Fruit fly (Drosophila melanogaster) whole organism, embryonic: ENCODE data around the gene mRpL12.

Experiments used
- Aef1 ChIP-seq: fragments of 200-800 bp; sonication (Bioruptor generic); IDR thresholded peaks from 3 replicates; pipeline ENCODE4 v1.3.6; 2022; ENCODE audit warnings: missing biosample characterization, missing genetic modification characterization
- Antp ChIP-seq: fragments of 200-800 bp; sonication (Bioruptor generic); optimal IDR thresholded peaks from 3 replicates; lab custom pipeline; 2016; ENCODE audit warnings: missing biosample characterization, missing genetic modification characterization
- CG14441 ChIP-seq: fragments of 200-800 bp; sonication (Bioruptor generic); IDR thresholded peaks from 2 replicates; pipeline ENCODE4 v1.3.6; 2022; ENCODE audit warnings: missing biosample characterization, missing genetic modification characterization
- CG14860 ChIP-seq: fragments of 200-800 bp; sonication (Bioruptor generic); IDR thresholded peaks from 3 replicates; pipeline ENCODE4 v1.3.6; 2022; ENCODE audit warnings: missing biosample characterization, missing genetic modification characterization; ENCODE audit not compliant: partially characterized antibody
- CG15073 ChIP-seq: fragments of 200-800 bp; sonication (Bioruptor generic); optimal IDR thresholded peaks from 2 replicates; lab custom pipeline; 2016; ENCODE audit warnings: missing biosample characterization, missing genetic modification characterization
- CG15269 ChIP-seq: fragments of 200-800 bp; sonication (Bioruptor generic); optimal IDR thresholded peaks from 2 replicates; lab custom pipeline; 2018; ENCODE audit warnings: missing biosample characterization, mild to moderate bottlenecking, missing genetic modification characterization, moderate library complexity
- CG18619 ChIP-seq: fragments of 200-800 bp; sonication (Bioruptor generic); optimal IDR thresholded peaks from 3 replicates; lab custom pipeline; 2017; ENCODE audit warnings: missing biosample characterization, mild to moderate bottlenecking, missing genetic modification characterization
- CG30020 ChIP-seq: fragments of 200-800 bp; optimal IDR thresholded peaks from 2 replicates; lab custom pipeline; 2019; ENCODE audit warnings: missing biosample characterization, mild to moderate bottlenecking, missing genetic modification characterization, moderate library complexity
- CG3065 ChIP-seq: fragments of 200-800 bp; sonication (Bioruptor generic); optimal IDR thresholded peaks from 2 replicates; lab custom pipeline; 2016; ENCODE audit warnings: missing biosample characterization, missing genetic modification characterization
- CG31365 ChIP-seq: fragments of 200-800 bp; sonication (Bioruptor generic); optimal IDR thresholded peaks from 2 replicates; lab custom pipeline; 2018; ENCODE audit warnings: missing biosample characterization, mild to moderate bottlenecking, missing genetic modification characterization
- CG31441 ChIP-seq: fragments of 200-800 bp; sonication (Bioruptor generic); IDR thresholded peaks from 2 replicates; pipeline ENCODE4 v1.3.6; 2022; ENCODE audit warnings: missing biosample characterization, missing genetic modification characterization
- CG43689 ChIP-seq: fragments of 200-800 bp; sonication (Bioruptor generic); IDR thresholded peaks from 2 replicates; pipeline ENCODE4 v1.3.6; 2022; ENCODE audit warnings: missing biosample characterization, missing genetic modification characterization
- CG4424 ChIP-seq: fragments of 200-800 bp; sonication (Bioruptor generic); optimal IDR thresholded peaks from 3 replicates; lab custom pipeline; 2016; ENCODE audit warnings: missing biosample characterization, missing genetic modification characterization
- CG6791 ChIP-seq: fragments of 200-800 bp; sonication (Bioruptor generic); IDR thresholded peaks from 3 replicates; pipeline ENCODE4 v1.3.6; 2022; ENCODE audit warnings: missing biosample characterization, missing genetic modification characterization; ENCODE audit not compliant: partially characterized antibody
- CG6813 ChIP-seq: fragments of 200-800 bp; sonication (Bioruptor generic); optimal IDR thresholded peaks from 2 replicates; lab custom pipeline; 2017; ENCODE audit warnings: missing biosample characterization, missing genetic modification characterization, mild to moderate bottlenecking, moderate library complexity, missing genetic modification reagents
- CG7271 ChIP-seq: fragments of 200-800 bp; sonication (Bioruptor generic); optimal IDR thresholded peaks from 2 replicates; lab custom pipeline; 2018; ENCODE audit warnings: missing biosample characterization, mild to moderate bottlenecking, missing genetic modification characterization, moderate library complexity
- CG7928 ChIP-seq: fragments of 200-800 bp; sonication (Bioruptor generic); optimal IDR thresholded peaks from 2 replicates; lab custom pipeline; 2017; ENCODE audit warnings: missing biosample characterization, mild to moderate bottlenecking, missing genetic modification characterization
- CG8359 ChIP-seq: fragments of 200-800 bp; sonication (Bioruptor generic); optimal IDR thresholded peaks from 2 replicates; lab custom pipeline; 2017; ENCODE audit warnings: missing biosample characterization, mild to moderate bottlenecking, missing genetic modification characterization, borderline replicate concordance
- Chrac-16 ChIP-seq: fragments of 200-800 bp; sonication (Bioruptor generic); optimal IDR thresholded peaks from 3 replicates; lab custom pipeline; 2016; ENCODE audit warnings: missing biosample characterization, missing genetic modification characterization
- Dip2 ChIP-seq: fragments of 200-800 bp; sonication (Bioruptor generic); IDR thresholded peaks from 2 replicates; pipeline ENCODE4 v1.3.6; 2022; ENCODE audit warnings: missing biosample characterization, missing genetic modification characterization
- Doc2 ChIP-seq: fragments of 200-800 bp; sonication (Bioruptor generic); IDR thresholded peaks from 2 replicates; pipeline ENCODE4 v1.3.6; 2022; ENCODE audit warnings: missing biosample characterization, missing genetic modification characterization
- Fer1 ChIP-seq: fragments of 200-800 bp; sonication (Bioruptor generic); optimal IDR thresholded peaks from 2 replicates; lab custom pipeline; 2017; ENCODE audit warnings: missing biosample characterization, mild to moderate bottlenecking, missing genetic modification characterization
- Fer2 ChIP-seq: fragments of 200-800 bp; sonication (Bioruptor generic); optimal IDR thresholded peaks from 2 replicates; lab custom pipeline; 2018; ENCODE audit warnings: missing biosample characterization, mild to moderate bottlenecking, missing genetic modification characterization, moderate library complexity
- H2.0 ChIP-seq: fragments of 200-800 bp; sonication (Bioruptor generic); IDR thresholded peaks from 2 replicates; pipeline ENCODE4 v1.3.6; 2022; ENCODE audit warnings: missing biosample characterization, missing genetic modification characterization
- HLH4C ChIP-seq: fragments of 200-800 bp; sonication (Bioruptor generic); IDR thresholded peaks from 3 replicates; pipeline ENCODE4 v1.3.6; 2022; ENCODE audit warnings: missing biosample characterization, missing genetic modification characterization; ENCODE audit not compliant: partially characterized antibody
- Hmx ChIP-seq: fragments of 200-800 bp; sonication (Bioruptor generic); optimal IDR thresholded peaks from 2 replicates; lab custom pipeline; 2016; ENCODE audit warnings: missing biosample characterization, missing genetic modification characterization
- Hr51 ChIP-seq, 2 experiments: fragments of 200-800 bp; sonication (Bioruptor generic); optimal IDR thresholded peaks; 2 replicates in 1 of 2; 3 replicates in 1 of 2; lab custom pipeline; 2016 to 2018; ENCODE audit warnings: missing biosample characterization in 2 of 2, missing genetic modification characterization in 2 of 2, mild to moderate bottlenecking in 1 of 2, moderate library complexity in 1 of 2
- Hsf ChIP-seq: fragments of 200-800 bp; sonication (Bioruptor generic); optimal IDR thresholded peaks from 3 replicates; lab custom pipeline; 2016; ENCODE audit warnings: missing biosample characterization, missing genetic modification characterization
- Kr ChIP-seq: fragments of 200-800 bp; sonication (Bioruptor generic); optimal IDR thresholded peaks from 2 replicates; lab custom pipeline; 2017; ENCODE audit warnings: missing biosample characterization, mild to moderate bottlenecking, missing genetic modification characterization
- Oaz ChIP-seq: fragments of 200-800 bp; sonication (Bioruptor generic); IDR thresholded peaks from 2 replicates; pipeline ENCODE4 v1.3.6; 2022; ENCODE audit warnings: missing biosample characterization, missing genetic modification characterization
- Opbp ChIP-seq: fragments of 200-800 bp; sonication (Bioruptor generic); IDR thresholded peaks from 3 replicates; pipeline ENCODE4 v1.3.6; 2022; ENCODE audit warnings: missing biosample characterization, missing genetic modification characterization; ENCODE audit not compliant: partially characterized antibody
- Rx ChIP-seq: fragments of 200-800 bp; sonication (Bioruptor generic); IDR thresholded peaks from 2 replicates; pipeline ENCODE4 v1.3.6; 2022; ENCODE audit warnings: missing biosample characterization, missing genetic modification characterization
- Sox102F ChIP-seq: fragments of 200-800 bp; sonication (Bioruptor generic); optimal IDR thresholded peaks from 2 replicates; lab custom pipeline; 2018; ENCODE audit warnings: missing biosample characterization, mild to moderate bottlenecking, missing genetic modification characterization, moderate library complexity
- Xrp1 ChIP-seq: fragments of 200-800 bp; sonication (Bioruptor generic); IDR thresholded peaks from 2 replicates; pipeline ENCODE4 v1.3.6; 2022; ENCODE audit warnings: missing biosample characterization, missing genetic modification characterization
- az2 ChIP-seq: fragments of 200-800 bp; sonication (Bioruptor generic); optimal IDR thresholded peaks from 3 replicates; lab custom pipeline; 2016; ENCODE audit warnings: missing biosample characterization, missing genetic modification characterization
- br ChIP-seq: fragments of >200 bp; optimal IDR thresholded peaks from 2 replicates; lab custom pipeline; 2017
- cas ChIP-seq: fragments of 200-800 bp; sonication (Bioruptor generic); IDR thresholded peaks from 2 replicates; pipeline ENCODE4 v1.3.6; 2022; ENCODE audit warnings: missing biosample characterization, missing genetic modification characterization
- ems ChIP-seq: fragments of 200-800 bp; sonication (Bioruptor generic); optimal IDR thresholded peaks from 3 replicates; lab custom pipeline; 2016; ENCODE audit warnings: missing biosample characterization, missing genetic modification characterization
- fd102C ChIP-seq: fragments of 200-800 bp; sonication (Bioruptor generic); optimal IDR thresholded peaks from 2 replicates; lab custom pipeline; 2018; ENCODE audit warnings: missing biosample characterization, mild to moderate bottlenecking, missing genetic modification characterization, moderate library complexity
- fd96Cb ChIP-seq: fragments of 200-800 bp; sonication (Bioruptor generic); optimal IDR thresholded peaks from 2 replicates; lab custom pipeline; 2018; ENCODE audit warnings: missing biosample characterization, mild to moderate bottlenecking, missing genetic modification characterization, moderate library complexity
- gfzf ChIP-seq: fragments of 200-800 bp; sonication (Bioruptor generic); optimal IDR thresholded peaks from 2 replicates; lab custom pipeline; 2016; ENCODE audit warnings: missing biosample characterization, mild to moderate bottlenecking, missing genetic modification characterization, moderate library complexity
- org-1 ChIP-seq: fragments of 200-800 bp; sonication (Bioruptor generic); optimal IDR thresholded peaks from 2 replicates; lab custom pipeline; 2017; ENCODE audit warnings: missing biosample characterization, missing genetic modification characterization
- pum ChIP-seq: fragments of 200-800 bp; sonication (Bioruptor generic); optimal IDR thresholded peaks from 2 replicates; lab custom pipeline; 2016; ENCODE audit warnings: missing biosample characterization, missing genetic modification characterization
- sisA ChIP-seq: fragments of 200-800 bp; sonication (Bioruptor generic); IDR thresholded peaks from 2 replicates; pipeline ENCODE4 v1.3.6; 2022; ENCODE audit warnings: missing biosample characterization, missing genetic modification characterization
- slou ChIP-seq: fragments of 200-800 bp; sonication (Bioruptor generic); optimal IDR thresholded peaks from 3 replicates; lab custom pipeline; 2016; ENCODE audit warnings: missing biosample characterization, missing genetic modification characterization
- sna ChIP-seq: fragments of 200-800 bp; sonication (Bioruptor generic); IDR thresholded peaks from 2 replicates; pipeline ENCODE4 v1.3.6; 2022; ENCODE audit warnings: missing biosample characterization, missing genetic modification characterization; ENCODE audit not compliant: partially characterized antibody
- unc-4 ChIP-seq: fragments of 200-800 bp; sonication (Bioruptor generic); IDR thresholded peaks from 2 replicates; pipeline ENCODE4 v1.3.6; 2022; ENCODE audit warnings: missing biosample characterization, missing genetic modification characterization; ENCODE audit not compliant: partially characterized antibody
- wdn ChIP-seq: fragments of 200-800 bp; sonication (Bioruptor generic); IDR thresholded peaks from 2 replicates; pipeline ENCODE4 v1.3.6; 2022; ENCODE audit warnings: missing biosample characterization, missing genetic modification characterization
- zf30C ChIP-seq: fragments of 200-800 bp; sonication (Bioruptor generic); optimal IDR thresholded peaks from 3 replicates; lab custom pipeline; 2018; ENCODE audit warnings: missing biosample characterization, mild to moderate bottlenecking, missing genetic modification characterization

The mRpL12 gene

dm6 chr3L:8978678-8979413, 22.3 kb downstream of the mRpL12 start (continued):
- TF ChIP-seq Sox102F (GFP tag; lab: Kevin White, UChicago): peak; percentile 70
- 0 out of 3 replicates have a peak, but pooled peaks have one; percentile 36 for TF ChIP-seq CG14860 (GFP tag; lab: Robert Waterston, UW)
- no peak for TF ChIP-seq Oaz
- TF ChIP-seq CG15073: no peak
- TF ChIP-seq CG6813 (GFP tag; lab: Kevin White, UChicago): no peak
- no peak for TF ChIP-seq pum (GFP tag; lab: Kevin White, UChicago)
- no peak for TF ChIP-seq CG30020 (tag; lab: Kevin White, UChicago)
- 0 out of 2 replicates have a peak, but pooled peaks have one; percentile 51 for TF ChIP-seq sna (GFP tag; lab: Robert Waterston, UW)
- no peak for TF ChIP-seq HLH4C (GFP tag; lab: Robert Waterston, UW)
- TF ChIP-seq Hr51 (GFP tag; optimal IDR thresholded peaks at IDR 0.05; lab: Kevin White, UChicago): peak in 1 of 2 experiments; percentile 26
- TF ChIP-seq br (lab: Kevin White, UChicago): no peak
- no peak for TF ChIP-seq org-1 (GFP tag; lab: Kevin White, UChicago)
- TF ChIP-seq H2.0: no peak
- no peak for TF ChIP-seq CG15269 (tag; lab: Kevin White, UChicago)
- no peak for TF ChIP-seq Hsf (GFP tag; lab: Kevin White, UChicago)
- no peak for TF ChIP-seq Opbp (GFP tag; lab: Robert Waterston, UW)
- TF ChIP-seq az2 (GFP tag; lab: Kevin White, UChicago): peak; percentile 40
- TF ChIP-seq CG4424 (GFP tag; lab: Kevin White, UChicago): no peak
- TF ChIP-seq Fer1 (GFP tag; lab: Kevin White, UChicago): peak; percentile 39
- TF ChIP-seq wdn (GFP tag; lab: Robert Waterston, UW): no peak
- no peak for TF ChIP-seq CG7271 (tag; lab: Kevin White, UChicago)
- no peak for TF ChIP-seq ems (GFP tag; lab: Kevin White, UChicago)
- no peak for TF ChIP-seq fd102C (GFP tag; lab: Kevin White, UChicago)
- TF ChIP-seq CG31365 (tag; lab: Kevin White, UChicago): no peak
- peak; percentile 33; the same call in 1 of the 2 replicates for TF ChIP-seq sisA
- no peak for TF ChIP-seq Fer2 (tag; lab: Kevin White, UChicago)
- no peak for TF ChIP-seq CG31441 (GFP tag; lab: Robert Waterston, UW)
- peak; percentile 42; the same call in 1 of the 2 replicates for TF ChIP-seq CG14441
- no peak for TF ChIP-seq CG3065 (GFP tag; lab: Kevin White, UChicago)
- TF ChIP-seq gfzf (GFP tag; lab: Kevin White, UChicago): no peak
- no peak for TF ChIP-seq cas (GFP tag; lab: Robert Waterston, UW)
- no peak for TF ChIP-seq CG18619 (GFP tag; lab: Kevin White, UChicago)
- no peak for TF ChIP-seq Rx (GFP tag; lab: Robert Waterston, UW)
- TF ChIP-seq CG43689: no peak
- TF ChIP-seq unc-4: peak; percentile 44
- TF ChIP-seq fd96Cb: no peak
- TF ChIP-seq slou (GFP tag; lab: Kevin White, UChicago): no peak
- no peak for TF ChIP-seq Hmx
- TF ChIP-seq Chrac-16 (GFP tag; lab: Kevin White, UChicago): no peak
- TF ChIP-seq CG6791: no peak
- no peak for TF ChIP-seq CG7928 (GFP tag; lab: Kevin White, UChicago)
- TF ChIP-seq CG8359 (GFP tag; lab: Kevin White, UChicago): no peak
- TF ChIP-seq Dip2 (GFP tag; lab: Robert Waterston, UW): no peak
- no peak for TF ChIP-seq Antp (GFP tag; lab: Kevin White, UChicago)
- no peak for TF ChIP-seq Aef1 (GFP tag; lab: Robert Waterston, UW)
- 0 out of 2 replicates have a peak, but pooled peaks have one; percentile 18 for TF ChIP-seq Doc2
- TF ChIP-seq Kr (GFP tag; lab: Kevin White, UChicago): no peak
- 0 out of 2 replicates have a peak, but pooled peaks have one; percentile 21 for TF ChIP-seq Xrp1 (GFP tag; lab: Robert Waterston, UW)
- no peak for TF ChIP-seq zf30C
